Fruit fly (Drosophila melanogaster) whole organism, embryonic: Measurements from ENCODE around the gene CG9117.
A peak's percentile ranks its signal among the peaks of the same experiment; 100 is the strongest.

Experiments
- BEAF-32 ChIP-seq: fragments of 200-800 bp; sonication (Bioruptor generic); optimal IDR thresholded peaks from 3 replicates; lab custom pipeline; 2017; ENCODE audit warnings: missing biosample characterization, missing genetic modification characterization, mild to moderate bottlenecking, moderate library complexity, missing genetic modification reagents
- Bdp1 ChIP-seq: fragments of 200-800 bp; sonication (Bioruptor generic); optimal IDR thresholded peaks from 3 replicates; lab custom pipeline; 2016; ENCODE audit warnings: missing biosample characterization, missing genetic modification characterization
- CG10959 ChIP-seq: fragments of 200-800 bp; sonication (Bioruptor generic); IDR thresholded peaks from 2 replicates; pipeline ENCODE4 v1.3.6; 2022; ENCODE audit warnings: missing biosample characterization, missing genetic modification characterization
- CG14014 ChIP-seq: fragments of 200-800 bp; sonication (Bioruptor generic); IDR thresholded peaks from 2 replicates; pipeline ENCODE4 v1.3.6; 2022; ENCODE audit warnings: missing biosample characterization, missing genetic modification characterization
- CG14441 ChIP-seq: fragments of 200-800 bp; sonication (Bioruptor generic); IDR thresholded peaks from 2 replicates; pipeline ENCODE4 v1.3.6; 2022; ENCODE audit warnings: missing biosample characterization, missing genetic modification characterization
- CG17361 ChIP-seq: fragments of 200-800 bp; sonication (Bioruptor generic); IDR thresholded peaks from 3 replicates; pipeline ENCODE4 v1.3.6; 2022; ENCODE audit warnings: missing biosample characterization, missing genetic modification characterization
- CG1832 ChIP-seq: fragments of 200-800 bp; sonication (Bioruptor generic); optimal IDR thresholded peaks from 2 replicates; lab custom pipeline; 2017; ENCODE audit warnings: missing biosample characterization, mild to moderate bottlenecking, missing genetic modification characterization, inconsistent platforms
- CG18599 ChIP-seq: fragments of 200-800 bp; sonication (Bioruptor generic); optimal IDR thresholded peaks from 3 replicates; lab custom pipeline; 2017; ENCODE audit warnings: missing biosample characterization, missing genetic modification characterization, mild to moderate bottlenecking, moderate library complexity, missing genetic modification reagents
- CG2120 ChIP-seq: fragments of 200-800 bp; sonication (Bioruptor generic); optimal IDR thresholded peaks from 3 replicates; lab custom pipeline; 2016; ENCODE audit warnings: missing biosample characterization, missing genetic modification characterization
- CG32767 ChIP-seq: fragments of 200-800 bp; sonication (Bioruptor generic); IDR thresholded peaks from 2 replicates; pipeline ENCODE4 v1.3.6; 2022; ENCODE audit warnings: missing biosample characterization, missing genetic modification characterization
- CG42726 ChIP-seq: fragments of 200-800 bp; sonication (Bioruptor generic); IDR thresholded peaks from 2 replicates; pipeline ENCODE4 v1.3.6; 2022; ENCODE audit warnings: missing biosample characterization, missing genetic modification characterization; ENCODE audit not compliant: partially characterized antibody
- CG4328 ChIP-seq: fragments of 200-800 bp; sonication (Bioruptor generic); optimal IDR thresholded peaks from 3 replicates; lab custom pipeline; 2017; ENCODE audit warnings: missing biosample characterization, missing genetic modification reagents, missing genetic modification characterization
- CG4404 ChIP-seq: fragments of 200-800 bp; sonication (Bioruptor generic); IDR thresholded peaks from 2 replicates; pipeline ENCODE4 v1.3.6; 2022; ENCODE audit warnings: missing biosample characterization, missing genetic modification characterization
- CG6254 ChIP-seq: fragments of 200-800 bp; sonication (Bioruptor generic); optimal IDR thresholded peaks from 3 replicates; lab custom pipeline; 2017; ENCODE audit warnings: mild to moderate bottlenecking, missing biosample characterization, missing genetic modification reagents, missing genetic modification characterization
- CG6689 ChIP-seq: fragments of 200-800 bp; sonication (Bioruptor generic); IDR thresholded peaks from 2 replicates; pipeline ENCODE4 v1.3.6; 2022; ENCODE audit warnings: missing biosample characterization, missing genetic modification characterization
- CG9817 ChIP-seq: fragments of 200-800 bp; sonication (Bioruptor generic); optimal IDR thresholded peaks from 2 replicates; lab custom pipeline; 2018; ENCODE audit warnings: missing biosample characterization, mild to moderate bottlenecking, missing genetic modification characterization, moderate library complexity
- D19A ChIP-seq: fragments of 200-800 bp; optimal IDR thresholded peaks from 3 replicates; lab custom pipeline; 2019; ENCODE audit warnings: missing biosample characterization, mild to moderate bottlenecking, missing genetic modification characterization, moderate library complexity
- Dad ChIP-seq: fragments of 200-800 bp; sonication (Bioruptor generic); optimal IDR thresholded peaks from 3 replicates; lab custom pipeline; 2016; ENCODE audit warnings: missing biosample characterization, missing genetic modification characterization
- Dip3 ChIP-seq: fragments of 200-800 bp; sonication (Bioruptor generic); optimal IDR thresholded peaks from 3 replicates; lab custom pipeline; 2016; ENCODE audit warnings: missing biosample characterization, missing genetic modification characterization
- Drgx ChIP-seq: fragments of 200-800 bp; sonication (Bioruptor generic); IDR thresholded peaks from 2 replicates; pipeline ENCODE4 v1.3.6; 2022; ENCODE audit warnings: missing biosample characterization, missing genetic modification characterization
- ERR ChIP-seq: fragments of 200-800 bp; sonication (Bioruptor generic); optimal IDR thresholded peaks from 2 replicates; lab custom pipeline; 2016; ENCODE audit warnings: missing biosample characterization, missing genetic modification characterization
- Ets65A ChIP-seq: fragments of 200-800 bp; sonication (Bioruptor generic); peaks from one replicate; lab custom pipeline; 2016; ENCODE audit warnings: missing biosample characterization, missing genetic modification characterization
- Hey ChIP-seq: fragments of 200-800 bp; sonication (Bioruptor generic); optimal IDR thresholded peaks from 3 replicates; lab custom pipeline; 2018; ENCODE audit warnings: missing biosample characterization, mild to moderate bottlenecking, missing genetic modification characterization
- Hr39 ChIP-seq: fragments of >200 bp; optimal IDR thresholded peaks from 2 replicates; lab custom pipeline; 2017
- Med ChIP-seq: fragments of 200-800 bp; sonication (Bioruptor generic); peaks from one replicate; lab custom pipeline; 2016; ENCODE audit warnings: missing biosample characterization, missing genetic modification characterization, mild to moderate bottlenecking, inconsistent platforms, moderate library complexity
- Sox100B ChIP-seq: fragments of 200-800 bp; sonication (Bioruptor generic); optimal IDR thresholded peaks from 3 replicates; lab custom pipeline; 2018; ENCODE audit warnings: missing biosample characterization, mild to moderate bottlenecking, missing genetic modification characterization
- Spps ChIP-seq: fragments of 200-800 bp; sonication (Bioruptor generic); optimal IDR thresholded peaks from 2 replicates; lab custom pipeline; 2018; ENCODE audit warnings: missing biosample characterization, mild to moderate bottlenecking, missing genetic modification characterization
- Usf ChIP-seq: fragments of 200-800 bp; sonication (Bioruptor generic); optimal IDR thresholded peaks from 2 replicates; lab custom pipeline; 2017; ENCODE audit warnings: missing genotype, missing biosample characterization, missing genetic modification characterization
- cas ChIP-seq: fragments of 200-800 bp; sonication (Bioruptor generic); IDR thresholded peaks from 2 replicates; pipeline ENCODE4 v1.3.6; 2022; ENCODE audit warnings: missing biosample characterization, missing genetic modification characterization
- ewg ChIP-seq: fragments of 200-800 bp; sonication (Bioruptor generic); optimal IDR thresholded peaks from 3 replicates; lab custom pipeline; 2017; ENCODE audit warnings: mild to moderate bottlenecking, missing biosample characterization, missing genetic modification reagents, missing genetic modification characterization
- gro ChIP-seq: fragments of 200-800 bp; sonication (Bioruptor generic); optimal IDR thresholded peaks from 2 replicates; lab custom pipeline; 2016; ENCODE audit warnings: missing biosample characterization, missing genetic modification characterization
- ken ChIP-seq: fragments of 200-800 bp; sonication (Bioruptor generic); IDR thresholded peaks from 3 replicates; pipeline ENCODE4 v1.3.6; 2022; ENCODE audit warnings: missing biosample characterization, missing genetic modification characterization
- lab ChIP-seq: fragments of 200-800 bp; sonication (Bioruptor generic); optimal IDR thresholded peaks from 3 replicates; lab custom pipeline; 2017; ENCODE audit warnings: missing biosample characterization, missing genetic modification characterization, mild to moderate bottlenecking, moderate library complexity, missing genetic modification reagents
- mam ChIP-seq: fragments of 200-800 bp; sonication (Bioruptor generic); optimal IDR thresholded peaks from 3 replicates; lab custom pipeline; 2016; ENCODE audit warnings: missing biosample characterization, missing genetic modification characterization
- otp ChIP-seq: fragments of 200-800 bp; sonication (Bioruptor generic); IDR thresholded peaks from 3 replicates; pipeline ENCODE4, ENCODE4 v1.3.6; 2022; ENCODE audit warnings: missing biosample characterization, missing genetic modification characterization
- pho ChIP-seq: fragments of 200-800 bp; sonication (Bioruptor generic); optimal IDR thresholded peaks from 2 replicates; lab custom pipeline; 2016; ENCODE audit warnings: missing biosample characterization, missing genetic modification characterization
- prd ChIP-seq, 3 experiments: fragments of >200 bp in 2 of 3; fragments of 200-800 bp in 1 of 3; sonication (Bioruptor generic) in 1 of 3; optimal IDR thresholded peaks in 2 of 3; IDR thresholded peaks in 1 of 3; 2 replicates in 2 of 3; 3 replicates in 1 of 3; pipeline versions ENCODE4 v1.3.6 to Lab custom; 2017 to 2022; ENCODE audit warnings: missing biosample characterization in 1 of 3, missing genetic modification characterization in 1 of 3
- ro ChIP-seq: fragments of 200-800 bp; sonication (Bioruptor generic); IDR thresholded peaks from 2 replicates; pipeline ENCODE4 v1.3.6; 2022; ENCODE audit warnings: missing biosample characterization, missing genetic modification characterization
- row ChIP-seq: fragments of 200-800 bp; sonication (Bioruptor generic); IDR thresholded peaks from 3 replicates; pipeline ENCODE4 v1.3.6; 2022; ENCODE audit warnings: missing biosample characterization, missing genetic modification characterization
- scrt ChIP-seq: fragments of 200-800 bp; sonication (Bioruptor generic); optimal IDR thresholded peaks from 2 replicates; lab custom pipeline; 2018; ENCODE audit warnings: missing biosample characterization, mild to moderate bottlenecking, missing genetic modification characterization, moderate library complexity
- sens ChIP-seq: fragments of 200-800 bp; sonication (Bioruptor generic); peaks from one replicate; lab custom pipeline; 2016; ENCODE audit warnings: missing biosample characterization, missing genetic modification characterization
- ssp ChIP-seq: fragments of 200-800 bp; sonication (Bioruptor generic); IDR thresholded peaks from 2 replicates; pipeline ENCODE4 v1.3.6; 2022; ENCODE audit warnings: missing biosample characterization, missing genetic modification characterization
- stwl ChIP-seq: fragments of 200-800 bp; sonication (Bioruptor generic); optimal IDR thresholded peaks from 3 replicates; lab custom pipeline; 2018; ENCODE audit warnings: missing biosample characterization, mild to moderate bottlenecking, missing genetic modification characterization, moderate library complexity
- tio ChIP-seq: fragments of 200-800 bp; sonication (Bioruptor generic); optimal IDR thresholded peaks from 2 replicates; lab custom pipeline; 2017; ENCODE audit warnings: missing biosample characterization, missing genetic modification characterization, inconsistent platforms
- twi ChIP-seq: fragments of 200-800 bp; optimal IDR thresholded peaks from 2 replicates; lab custom pipeline; 2019; ENCODE audit warnings: missing biosample characterization, mild to moderate bottlenecking, missing genetic modification characterization, moderate library complexity
- unpg ChIP-seq: fragments of 200-800 bp; sonication (Bioruptor generic); optimal IDR thresholded peaks from 3 replicates; lab custom pipeline; 2018; ENCODE audit warnings: missing biosample characterization, mild to moderate bottlenecking, missing genetic modification characterization, moderate library complexity
- vfl ChIP-seq: fragments of 200-800 bp; sonication (Bioruptor generic); optimal IDR thresholded peaks from 2 replicates; lab custom pipeline; 2016; ENCODE audit warnings: missing biosample characterization, missing genetic modification characterization

The CG9117 gene

DNA sequence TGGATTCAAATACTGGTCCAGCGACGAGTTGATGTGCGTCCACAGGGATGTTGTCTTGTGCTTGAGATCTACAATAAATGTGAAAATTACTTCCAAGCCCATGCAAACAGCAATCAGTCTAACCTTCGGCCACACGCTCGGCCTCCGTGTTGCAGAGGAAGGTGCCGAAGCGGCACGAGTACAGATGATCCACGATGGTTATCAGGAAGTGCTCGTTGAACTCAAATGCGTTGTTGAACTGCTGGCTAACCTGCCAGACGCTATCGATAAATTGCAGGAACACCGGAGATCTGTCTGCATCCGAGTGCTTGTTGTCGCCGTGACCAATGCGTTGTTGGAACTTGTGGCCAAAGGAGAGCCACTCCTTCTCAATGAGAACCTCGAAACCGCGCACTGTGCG, 2.5 kb downstream of the CG9117 start:
- no peak for TF ChIP-seq unpg (GFP tag; lab: Kevin White, UChicago)
- no peak for TF ChIP-seq gro
- no peak for TF ChIP-seq Dad (GFP tag; lab: Kevin White, UChicago)
- no peak for TF ChIP-seq tio (GFP tag; lab: Kevin White, UChicago)
- TF ChIP-seq mam (GFP tag; lab: Kevin White, UChicago): no peak
- no peak for TF ChIP-seq Usf (GFP tag; lab: Kevin White, UChicago)
- TF ChIP-seq CG17361 (GFP tag; lab: Robert Waterston, UW): no peak
- no peak for TF ChIP-seq CG14441 (GFP tag; lab: Robert Waterston, UW)
- TF ChIP-seq Dip3: no peak
- no peak for TF ChIP-seq ro (GFP tag; lab: Robert Waterston, UW)
- TF ChIP-seq vfl (GFP tag; lab: Kevin White, UChicago): no peak
- no peak for TF ChIP-seq CG10959 (GFP tag; lab: Robert Waterston, UW)
- TF ChIP-seq ssp (GFP tag; lab: Robert Waterston, UW): no peak
- TF ChIP-seq Ets65A (GFP tag; lab: Kevin White, UChicago): no peak
- TF ChIP-seq CG32767: no peak
- no peak for TF ChIP-seq Sox100B (GFP tag; lab: Kevin White, UChicago)

dm6 chr2L:6034344-6034743, 3.4 kb downstream of the CG9117 start, which contains the start of gene CG9109:
TSS of gene CG9109 (minus strand) at chr2L:6034423.
- TF ChIP-seq Hr39 (lab: Kevin White, UChicago) (no peak), stwl (tag; lab: Kevin White, UChicago) (no peak), BEAF-32 (no peak), scrt (peak; percentile 77), ewg (GFP tag; lab: Kevin White, UChicago) (peak; percentile 55)
- TF ChIP-seq, all 482 proteins: peak for 2

DNA sequence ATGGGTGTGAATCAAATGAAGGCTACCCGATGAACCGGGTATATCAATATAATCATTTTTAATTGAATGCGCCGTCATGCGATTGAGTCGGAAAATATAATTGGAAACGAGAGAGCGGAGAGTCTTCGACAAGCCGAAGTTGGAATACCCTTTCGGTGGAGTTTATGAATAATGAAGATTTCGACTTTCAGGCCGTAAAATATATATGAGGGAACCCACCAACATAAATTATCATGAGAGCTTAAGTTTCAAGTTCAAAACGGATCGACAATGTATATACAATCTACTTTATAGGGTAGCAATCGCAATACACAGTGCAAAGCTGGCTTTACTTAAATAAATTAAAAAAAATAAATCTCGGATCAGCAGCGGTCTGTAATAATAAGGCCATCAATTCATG, 5.9 kb downstream of the CG9117 start:
- no peak for TF ChIP-seq Hey (tag; lab: Kevin White, UChicago)
- no peak for TF ChIP-seq Bdp1 (GFP tag; lab: Kevin White, UChicago)
- no peak for TF ChIP-seq prd (optimal IDR thresholded peaks at IDR 0.05; lab: Kevin White, UChicago)
- 0 out of 3 replicates have a peak, but pooled peaks have one; percentile 15 for TF ChIP-seq prd (GFP tag; IDR thresholded peaks at IDR 0.05; lab: Robert Waterston, UW)
- TF ChIP-seq row (GFP tag; lab: Robert Waterston, UW): peak; percentile 34; the same call in 2 of the 3 replicates
- TF ChIP-seq Drgx: peak; percentile 45; the same call in 1 of the 2 replicates
- TF ChIP-seq sens (GFP tag; lab: Kevin White, UChicago): peak; percentile 42
- peak; percentile 67 for TF ChIP-seq D19A (tag; lab: Kevin White, UChicago)
- no peak for TF ChIP-seq ken (GFP tag; lab: Robert Waterston, UW)
- peak; percentile 3 for TF ChIP-seq Med

DNA sequence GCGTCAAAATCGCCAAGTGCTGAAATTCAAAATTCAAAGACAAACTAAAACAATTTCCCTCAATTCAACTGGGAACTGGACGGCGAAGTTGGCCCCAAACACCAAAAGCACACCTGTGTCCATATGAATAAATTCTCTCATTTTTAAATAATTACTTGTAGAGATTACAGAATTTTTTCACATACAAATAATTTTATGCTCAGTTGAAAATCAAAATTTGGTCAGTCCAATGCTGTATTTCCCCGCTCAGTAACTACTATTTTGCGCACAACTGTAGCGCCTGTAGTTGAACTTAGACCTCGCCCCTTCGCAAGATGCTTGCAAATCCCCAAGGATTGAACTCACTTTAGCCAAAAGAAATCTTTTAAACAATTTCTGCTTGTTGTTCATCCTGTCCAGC, 9.0 kb downstream of the CG9117 start:
- TF ChIP-seq ssp (GFP tag; lab: Robert Waterston, UW) (no peak), CG18599 (GFP tag; lab: Kevin White, UChicago) (peak; percentile 8), CG6689 (GFP tag; lab: Robert Waterston, UW) (no peak), cas (no peak), pho (GFP tag; lab: Kevin White, UChicago) (no peak), CG4404 (GFP tag; lab: Robert Waterston, UW) (0 out of 2 replicates have a peak, but pooled peaks have one; percentile 10), CG2120 (GFP tag; lab: Kevin White, UChicago) (peak; percentile 25), CG42726 (GFP tag; lab: Robert Waterston, UW) (no peak), lab (GFP tag; lab: Kevin White, UChicago) (peak; percentile 17), CG4328 (GFP tag; lab: Kevin White, UChicago) (no peak), prd (optimal IDR thresholded peaks at IDR 0.05; lab: Kevin White, UChicago) (no peak), prd (GFP tag; IDR thresholded peaks at IDR 0.05; lab: Robert Waterston, UW) (peak; percentile 33; the same call in 1 of the 3 replicates), ERR (GFP tag; lab: Kevin White, UChicago) (no peak), CG1832 (GFP tag; lab: Kevin White, UChicago) (no peak), unpg (GFP tag; lab: Kevin White, UChicago) (peak; percentile 10), CG14014 (GFP tag; lab: Robert Waterston, UW) (0 out of 2 replicates have a peak, but pooled peaks have one; percentile 44), CG9817 (tag; lab: Kevin White, UChicago) (no peak), CG6254 (GFP tag; lab: Kevin White, UChicago) (no peak), Spps (tag; lab: Kevin White, UChicago) (no peak), otp (GFP tag; lab: Robert Waterston, UW) (0 out of 3 replicates have a peak, but pooled peaks have one; percentile 7), twi (tag; lab: Kevin White, UChicago) (no peak), Ets65A (GFP tag; lab: Kevin White, UChicago) (peak; percentile 83)
